Fruit fly (Drosophila melanogaster) whole organism, embryonic: ENCODE measurements around the gene NT1.
A peak's percentile ranks its signal among the peaks of the same experiment; 100 is the strongest.

Source experiments
- Adf1 ChIP-seq: fragments of 200-800 bp; sonication (Bioruptor generic); IDR thresholded peaks from 2 replicates; pipeline ENCODE4 v1.3.6; 2022; ENCODE audit warnings: missing biosample characterization, missing genetic modification characterization
- Aef1 ChIP-seq: fragments of 200-800 bp; sonication (Bioruptor generic); IDR thresholded peaks from 3 replicates; pipeline ENCODE4 v1.3.6; 2022; ENCODE audit warnings: missing biosample characterization, missing genetic modification characterization
- Atf-2 ChIP-seq: fragments of 200-800 bp; sonication (Bioruptor generic); optimal IDR thresholded peaks from 2 replicates; lab custom pipeline; 2016; ENCODE audit warnings: missing biosample characterization, missing genetic modification characterization
- CG10209 ChIP-seq: fragments of 200-800 bp; sonication (Bioruptor generic); optimal IDR thresholded peaks from 3 replicates; lab custom pipeline; 2017; ENCODE audit warnings: missing biosample characterization, mild to moderate bottlenecking, missing genetic modification characterization, missing genetic modification reagents
- CG10565 ChIP-seq: fragments of 200-800 bp; sonication (Bioruptor generic); optimal IDR thresholded peaks from 3 replicates; lab custom pipeline; 2016; ENCODE audit warnings: missing biosample characterization, mild to moderate bottlenecking, missing genetic modification characterization
- CG11456 ChIP-seq: fragments of 200-800 bp; sonication (Bioruptor generic); IDR thresholded peaks from 3 replicates; pipeline ENCODE4 v1.3.6; 2022; ENCODE audit warnings: missing biosample characterization, missing genetic modification characterization
- CG14014 ChIP-seq: fragments of 200-800 bp; sonication (Bioruptor generic); IDR thresholded peaks from 2 replicates; pipeline ENCODE4 v1.3.6; 2022; ENCODE audit warnings: missing biosample characterization, missing genetic modification characterization
- CG15269 ChIP-seq: fragments of 200-800 bp; sonication (Bioruptor generic); optimal IDR thresholded peaks from 2 replicates; lab custom pipeline; 2018; ENCODE audit warnings: missing biosample characterization, mild to moderate bottlenecking, missing genetic modification characterization, moderate library complexity
- CG17328 ChIP-seq: fragments of 200-800 bp; sonication (Bioruptor generic); IDR thresholded peaks from 2 replicates; pipeline ENCODE4 v1.3.6; 2022; ENCODE audit warnings: missing biosample characterization, missing genetic modification characterization
- CG17359 ChIP-seq: fragments of 200-800 bp; sonication (Bioruptor generic); optimal IDR thresholded peaks from 3 replicates; lab custom pipeline; 2018; ENCODE audit warnings: missing biosample characterization, mild to moderate bottlenecking, missing genetic modification characterization, moderate library complexity
- CG17361 ChIP-seq: fragments of 200-800 bp; sonication (Bioruptor generic); IDR thresholded peaks from 3 replicates; pipeline ENCODE4 v1.3.6; 2022; ENCODE audit warnings: missing biosample characterization, missing genetic modification characterization
- CG18599 ChIP-seq: fragments of 200-800 bp; sonication (Bioruptor generic); optimal IDR thresholded peaks from 3 replicates; lab custom pipeline; 2017; ENCODE audit warnings: missing biosample characterization, missing genetic modification characterization, mild to moderate bottlenecking, moderate library complexity, missing genetic modification reagents
- CG18619 ChIP-seq: fragments of 200-800 bp; sonication (Bioruptor generic); optimal IDR thresholded peaks from 3 replicates; lab custom pipeline; 2017; ENCODE audit warnings: missing biosample characterization, mild to moderate bottlenecking, missing genetic modification characterization
- CG4854 ChIP-seq: fragments of 200-800 bp; sonication (Bioruptor generic); optimal IDR thresholded peaks from 2 replicates; lab custom pipeline; 2016; ENCODE audit warnings: missing biosample characterization, missing genetic modification characterization, inconsistent platforms
- CG6765 ChIP-seq: fragments of 200-800 bp; sonication (Bioruptor generic); optimal IDR thresholded peaks from 3 replicates; lab custom pipeline; 2017; ENCODE audit warnings: missing biosample characterization, mild to moderate bottlenecking, missing genetic modification characterization
- CG7839 ChIP-seq: fragments of 200-800 bp; sonication (Bioruptor generic); optimal IDR thresholded peaks from 3 replicates; lab custom pipeline; 2018; ENCODE audit warnings: missing biosample characterization, mild to moderate bottlenecking, missing genetic modification characterization, moderate library complexity
- CG9817 ChIP-seq: fragments of 200-800 bp; sonication (Bioruptor generic); optimal IDR thresholded peaks from 2 replicates; lab custom pipeline; 2018; ENCODE audit warnings: missing biosample characterization, mild to moderate bottlenecking, missing genetic modification characterization, moderate library complexity
- D19A ChIP-seq: fragments of 200-800 bp; optimal IDR thresholded peaks from 3 replicates; lab custom pipeline; 2019; ENCODE audit warnings: missing biosample characterization, mild to moderate bottlenecking, missing genetic modification characterization, moderate library complexity
- Deaf1 ChIP-seq: fragments of 200-800 bp; optimal IDR thresholded peaks from 3 replicates; lab custom pipeline; 2019; ENCODE audit warnings: missing biosample characterization, mild to moderate bottlenecking, missing genetic modification characterization, moderate library complexity
- Dip3 ChIP-seq: fragments of 200-800 bp; sonication (Bioruptor generic); optimal IDR thresholded peaks from 3 replicates; lab custom pipeline; 2016; ENCODE audit warnings: missing biosample characterization, missing genetic modification characterization
- Doc2 ChIP-seq: fragments of 200-800 bp; sonication (Bioruptor generic); IDR thresholded peaks from 2 replicates; pipeline ENCODE4 v1.3.6; 2022; ENCODE audit warnings: missing biosample characterization, missing genetic modification characterization
- Dref ChIP-seq: fragments of 200-800 bp; sonication (Bioruptor generic); IDR thresholded peaks from 2 replicates; pipeline ENCODE4 v1.3.6; 2022; ENCODE audit warnings: missing biosample characterization, missing genetic modification characterization
- Elba2 ChIP-seq: fragments of 200-800 bp; sonication (Bioruptor generic); optimal IDR thresholded peaks from 3 replicates; lab custom pipeline; 2016; ENCODE audit warnings: missing biosample characterization, missing genetic modification characterization
- Hmx ChIP-seq: fragments of 200-800 bp; sonication (Bioruptor generic); optimal IDR thresholded peaks from 2 replicates; lab custom pipeline; 2016; ENCODE audit warnings: missing biosample characterization, missing genetic modification characterization
- Meics ChIP-seq: fragments of 200-800 bp; sonication (Bioruptor generic); optimal IDR thresholded peaks from 2 replicates; lab custom pipeline; 2017; ENCODE audit warnings: missing biosample characterization, mild to moderate bottlenecking, missing genetic modification characterization
- Oli ChIP-seq: fragments of 200-800 bp; sonication (Bioruptor generic); optimal IDR thresholded peaks from 2 replicates; lab custom pipeline; 2018; ENCODE audit warnings: missing biosample characterization, mild to moderate bottlenecking, missing genetic modification characterization, moderate library complexity
- Pdp1 ChIP-seq, 2 experiments: fragments of 200-800 bp; sonication (Bioruptor generic); optimal IDR thresholded peaks; 3 replicates each; lab custom pipeline; 2016; ENCODE audit warnings: missing biosample characterization in 2 of 2, missing genetic modification characterization in 2 of 2, mild to moderate bottlenecking in 1 of 2, moderate library complexity in 1 of 2
- Ravus ChIP-seq: fragments of 200-800 bp; sonication (Bioruptor generic); IDR thresholded peaks from 2 replicates; pipeline ENCODE4 v1.3.6; 2022; ENCODE audit warnings: missing biosample characterization, missing genetic modification characterization
- Sox102F ChIP-seq: fragments of 200-800 bp; sonication (Bioruptor generic); optimal IDR thresholded peaks from 2 replicates; lab custom pipeline; 2018; ENCODE audit warnings: missing biosample characterization, mild to moderate bottlenecking, missing genetic modification characterization, moderate library complexity
- al ChIP-seq: fragments of 200-800 bp; sonication (Bioruptor generic); IDR thresholded peaks from 2 replicates; pipeline ENCODE4 v1.3.6; 2022; ENCODE audit warnings: missing biosample characterization, missing genetic modification characterization
- btn ChIP-seq: fragments of 200-800 bp; sonication (Bioruptor generic); optimal IDR thresholded peaks from 2 replicates; lab custom pipeline; 2016; ENCODE audit warnings: missing biosample characterization, missing genetic modification characterization
- ci ChIP-seq: fragments of 200-800 bp; sonication (Bioruptor generic); IDR thresholded peaks from 3 replicates; pipeline ENCODE4 v1.3.6; 2022; ENCODE audit warnings: missing biosample characterization, missing genetic modification characterization
- croc ChIP-seq: fragments of 200-800 bp; sonication (Bioruptor generic); conservative IDR thresholded peaks from 3 replicates; pipeline ENCODE4 v1.3.6; 2022; ENCODE audit warnings: missing biosample characterization, missing genetic modification characterization
- danr ChIP-seq: fragments of 200-800 bp; sonication (Bioruptor generic); IDR thresholded peaks from 2 replicates; pipeline ENCODE4 v1.3.6; 2022; ENCODE audit warnings: missing biosample characterization, missing genetic modification characterization
- dimm ChIP-seq: fragments of 200-800 bp; sonication (Bioruptor generic); IDR thresholded peaks from 2 replicates; pipeline ENCODE4 v1.3.6; 2022; ENCODE audit warnings: missing biosample characterization, missing genetic modification characterization
- gfzf ChIP-seq: fragments of 200-800 bp; sonication (Bioruptor generic); optimal IDR thresholded peaks from 2 replicates; lab custom pipeline; 2016; ENCODE audit warnings: missing biosample characterization, mild to moderate bottlenecking, missing genetic modification characterization, moderate library complexity
- jing ChIP-seq: fragments of 200-800 bp; sonication (Bioruptor generic); optimal IDR thresholded peaks from 2 replicates; lab custom pipeline; 2018; ENCODE audit warnings: missing biosample characterization, mild to moderate bottlenecking, missing genetic modification characterization
- kah ChIP-seq: fragments of 200-800 bp; sonication (Bioruptor generic); optimal IDR thresholded peaks from 2 replicates; lab custom pipeline; 2018; ENCODE audit warnings: missing biosample characterization, mild to moderate bottlenecking, missing genetic modification characterization
- ken ChIP-seq: fragments of 200-800 bp; sonication (Bioruptor generic); IDR thresholded peaks from 3 replicates; pipeline ENCODE4 v1.3.6; 2022; ENCODE audit warnings: missing biosample characterization, missing genetic modification characterization
- lab ChIP-seq: fragments of 200-800 bp; sonication (Bioruptor generic); optimal IDR thresholded peaks from 3 replicates; lab custom pipeline; 2017; ENCODE audit warnings: missing biosample characterization, missing genetic modification characterization, mild to moderate bottlenecking, moderate library complexity, missing genetic modification reagents
- nerfin-1 ChIP-seq: fragments of 200-800 bp; sonication (Bioruptor generic); optimal IDR thresholded peaks from 3 replicates; lab custom pipeline; 2019; ENCODE audit warnings: missing biosample characterization, mild to moderate bottlenecking, missing genetic modification characterization, moderate library complexity
- nmo ChIP-seq: fragments of 200-800 bp; sonication (Bioruptor generic); optimal IDR thresholded peaks from 2 replicates; lab custom pipeline; 2018; ENCODE audit warnings: missing biosample characterization, mild to moderate bottlenecking, missing genetic modification characterization, moderate library complexity
- oc ChIP-seq: fragments of 200-800 bp; sonication (Bioruptor generic); optimal IDR thresholded peaks from 2 replicates; lab custom pipeline; 2018; ENCODE audit warnings: missing biosample characterization, mild to moderate bottlenecking, missing genetic modification characterization, moderate library complexity
- odd ChIP-seq: fragments of 200-800 bp; sonication (Bioruptor generic); optimal IDR thresholded peaks from 2 replicates; lab custom pipeline; 2017; ENCODE audit warnings: missing biosample characterization, mild to moderate bottlenecking, missing genetic modification characterization
- pan ChIP-seq, 4 experiments: fragments of >200 bp in 3 of 4; fragments of 200-800 bp in 1 of 4; sonication (Bioruptor generic) in 1 of 4; optimal IDR thresholded peaks in 3 of 4; IDR thresholded peaks in 1 of 4; 2 replicates each; pipeline versions ENCODE4 v1.3.6 to Lab custom; 2017 to 2022; ENCODE audit warnings: missing biosample characterization in 2 of 4, missing genetic modification characterization in 2 of 4, mixed read lengths in 1 of 4
- pho ChIP-seq: fragments of 200-800 bp; sonication (Bioruptor generic); optimal IDR thresholded peaks from 2 replicates; lab custom pipeline; 2016; ENCODE audit warnings: missing biosample characterization, missing genetic modification characterization
- salm ChIP-seq: fragments of 200-800 bp; sonication (Bioruptor generic); optimal IDR thresholded peaks from 2 replicates; lab custom pipeline; 2018; ENCODE audit warnings: missing biosample characterization, mild to moderate bottlenecking, missing genetic modification characterization
- slbo ChIP-seq: fragments of 200-800 bp; sonication (Bioruptor generic); IDR thresholded peaks from 2 replicates; pipeline ENCODE4 v1.3.6; 2022; ENCODE audit warnings: missing biosample characterization, missing genetic modification characterization
- vfl ChIP-seq: fragments of 200-800 bp; sonication (Bioruptor generic); optimal IDR thresholded peaks from 2 replicates; lab custom pipeline; 2016; ENCODE audit warnings: missing biosample characterization, missing genetic modification characterization
- wdn ChIP-seq: fragments of 200-800 bp; sonication (Bioruptor generic); IDR thresholded peaks from 2 replicates; pipeline ENCODE4 v1.3.6; 2022; ENCODE audit warnings: missing biosample characterization, missing genetic modification characterization
- z ChIP-seq: fragments of 200-800 bp; sonication (Bioruptor generic); IDR thresholded peaks from 3 replicates; pipeline ENCODE4 v1.3.6; 2022; ENCODE audit warnings: missing biosample characterization, missing genetic modification characterization

NT1 gene

DNA sequence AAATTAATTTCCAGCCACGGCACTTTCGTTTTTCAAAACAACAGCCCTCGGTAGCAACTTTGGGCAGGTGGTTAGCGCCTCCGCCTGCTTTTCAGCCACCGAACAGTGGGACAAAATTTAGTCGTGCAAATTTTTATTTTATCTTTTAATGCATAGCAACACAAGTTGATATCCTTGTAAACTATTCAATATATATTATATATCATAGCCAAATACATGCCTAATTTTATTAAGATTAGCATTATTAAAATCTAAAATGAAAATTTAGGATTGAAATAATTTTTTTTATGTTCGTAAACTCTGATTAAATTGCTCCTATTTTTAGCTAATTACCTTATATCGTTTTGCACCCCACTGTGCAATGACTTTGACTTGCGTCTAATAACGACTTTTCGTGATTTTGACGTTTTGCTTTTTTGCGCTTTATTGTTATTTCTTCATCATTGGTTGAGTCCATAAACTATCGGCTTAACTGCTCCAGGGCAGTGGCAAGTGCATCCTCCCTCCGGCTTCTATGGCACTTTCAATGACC, 759 bp upstream of the NT1 start (continued):
- TF ChIP-seq ken (GFP tag; lab: Robert Waterston, UW) (no peak), Dip3 (no peak), CG18619 (no peak), CG9817 (no peak), jing (GFP tag; lab: Kevin White, UChicago) (no peak), al (GFP tag; lab: Robert Waterston, UW) (no peak), CG14014 (GFP tag; lab: Robert Waterston, UW) (0 out of 2 replicates have a peak, but pooled peaks have one; percentile 29), pan (optimal IDR thresholded peaks at IDR 0.05; lab: Kevin White, UChicago) (no peak), pan (GFP tag; optimal IDR thresholded peaks at IDR 0.05 in 1 of 2, IDR thresholded peaks at IDR 0.05 in 1 of 2) (no peak), Oli (tag; lab: Kevin White, UChicago) (peak; percentile 34), salm (tag; lab: Kevin White, UChicago) (no peak), CG15269 (peak; percentile 61), dimm (no peak), CG4854 (no peak), z (GFP tag; lab: Robert Waterston, UW) (no peak), btn (no peak), ci (GFP tag; lab: Robert Waterston, UW) (no peak), gfzf (GFP tag; lab: Kevin White, UChicago) (no peak), odd (GFP tag; lab: Kevin White, UChicago) (no peak), danr (GFP tag; lab: Robert Waterston, UW) (no peak), pho (GFP tag; lab: Kevin White, UChicago) (no peak), Hmx (GFP tag; lab: Kevin White, UChicago) (no peak), CG10209 (GFP tag; lab: Kevin White, UChicago) (peak; percentile 5), Sox102F (peak; percentile 64), croc (GFP tag; lab: Robert Waterston, UW) (no peak), vfl (GFP tag; lab: Kevin White, UChicago) (no peak), CG11456 (GFP tag; lab: Robert Waterston, UW) (no peak), lab (GFP tag; lab: Kevin White, UChicago) (no peak), D19A (tag; lab: Kevin White, UChicago) (no peak), Deaf1 (tag; lab: Kevin White, UChicago) (no peak), CG17361 (GFP tag; lab: Robert Waterston, UW) (no peak), Atf-2 (GFP tag; lab: Kevin White, UChicago) (no peak), nmo (GFP tag; lab: Kevin White, UChicago) (peak; percentile 39), Elba2 (GFP tag; lab: Kevin White, UChicago) (no peak), CG18599 (GFP tag; lab: Kevin White, UChicago) (no peak), Adf1 (no peak), kah (no peak), Aef1 (no peak), CG17359 (tag; lab: Kevin White, UChicago) (no peak), Ravus (no peak), oc (peak; percentile 31), nerfin-1 (tag; lab: Kevin White, UChicago) (no peak), CG6765 (GFP tag; lab: Kevin White, UChicago) (no peak), slbo (GFP tag; lab: Robert Waterston, UW) (peak; percentile 12; the same call in 1 of the 2 replicates), Dref (GFP tag; lab: Robert Waterston, UW) (no peak), Meics (GFP tag; lab: Kevin White, UChicago) (no peak), CG10565 (GFP tag; lab: Kevin White, UChicago) (no peak), CG7839 (tag; lab: Kevin White, UChicago) (peak; percentile 22), CG17328 (no peak), wdn (GFP tag; lab: Robert Waterston, UW) (no peak), Pdp1 (GFP tag; optimal IDR thresholded peaks at IDR 0.05; lab: Kevin White, UChicago) (no peak), Doc2 (GFP tag; lab: Robert Waterston, UW) (no peak)
